Worm (Caenorhabditis elegans) whole organism, young adult: ENCODE results near the gene oops-1.

ENCODE experiments used
- B0019.2 ChIP-seq: fragments of 200-800 bp; sonication (Bioruptor generic); conservative IDR thresholded peaks from 2 replicates; pipeline ENCODE4 v1.3.6; 2022; ENCODE audit warnings: missing genetic modification reagents, missing genetic modification characterization, missing compliant biosample characterization
- B0035.1 ChIP-seq: sonication (generic microtip); optimal IDR thresholded peaks from 2 replicates; lab custom pipeline; 2016; ENCODE audit warnings: missing genetic modification characterization, mild to moderate bottlenecking, missing compliant biosample characterization, missing genotype, missing genetic modification reagents
- F22D6.2 ChIP-seq: sonication (generic microtip); optimal IDR thresholded peaks from 2 replicates; lab custom pipeline; 2016; ENCODE audit warnings: mild to moderate bottlenecking, missing genetic modification characterization, missing compliant biosample characterization
- F55B11.4 ChIP-seq: sonication (generic microtip); optimal IDR thresholded peaks from 2 replicates; lab custom pipeline; 2016; ENCODE audit warnings: missing compliant biosample characterization, missing genetic modification characterization, borderline replicate concordance; ENCODE audit not compliant: insufficient read depth
- K11D2.4 ChIP-seq: fragments of 200-800 bp; sonication (Bioruptor generic); IDR thresholded peaks from 2 replicates; pipeline ENCODE4 v1.3.6; 2022; ENCODE audit warnings: missing genetic modification reagents, missing genetic modification characterization, missing compliant biosample characterization
- K12H6.12 ChIP-seq: fragments of 200-800 bp; sonication (Bioruptor generic); optimal IDR thresholded peaks from 2 replicates; lab custom pipeline; 2018; ENCODE audit warnings: mild to moderate bottlenecking, missing genetic modification characterization, missing compliant biosample characterization
- Y56A3A.18 ChIP-seq: fragments of 200-800 bp; sonication (Bioruptor generic); IDR thresholded peaks from 2 replicates; pipeline ENCODE4 v1.3.6; 2022; ENCODE audit warnings: missing genetic modification reagents, missing genetic modification characterization, missing compliant biosample characterization
- Y67H2A.10 ChIP-seq: fragments of 200-800 bp; sonication (Bioruptor generic); conservative IDR thresholded peaks from 2 replicates; pipeline ENCODE4 v1.3.6; 2022; ENCODE audit warnings: missing genetic modification reagents, missing genetic modification characterization, missing compliant biosample characterization
- Y95B8A.8 ChIP-seq: fragments of 200-800 bp; sonication (Bioruptor generic); IDR thresholded peaks from 2 replicates; pipeline ENCODE4 v1.3.6; 2022; ENCODE audit warnings: missing genetic modification reagents, missing genetic modification characterization, missing compliant biosample characterization
- ZK185.1 ChIP-seq: sonication (generic microtip); optimal IDR thresholded peaks from 2 replicates; lab custom pipeline; 2016; ENCODE audit warnings: mild to moderate bottlenecking, missing genetic modification characterization, missing compliant biosample characterization; ENCODE audit not compliant: poor library complexity, severe bottlenecking
- atf-7 ChIP-seq: sonication (generic microtip); optimal IDR thresholded peaks from 2 replicates; lab custom pipeline; 2017; ENCODE audit warnings: mild to moderate bottlenecking, missing genetic modification characterization, missing compliant biosample characterization
- attf-5 ChIP-seq: fragments of 200-800 bp; sonication (Bioruptor generic); optimal IDR thresholded peaks from 2 replicates; lab custom pipeline; 2018; ENCODE audit warnings: mild to moderate bottlenecking, missing genetic modification characterization, missing compliant biosample characterization
- ccch-3 ChIP-seq: fragments of 200-800 bp; sonication (Bioruptor generic); optimal IDR thresholded peaks from 2 replicates; lab custom pipeline; 2018; ENCODE audit warnings: mild to moderate bottlenecking, missing genetic modification characterization, missing compliant biosample characterization
- ceh-27 ChIP-seq: fragments of 200-800 bp; sonication (Bioruptor generic); optimal IDR thresholded peaks from 2 replicates; lab custom pipeline; 2018; ENCODE audit warnings: mild to moderate bottlenecking, missing genetic modification characterization, moderate library complexity, missing compliant biosample characterization
- dox-1 ChIP-seq: fragments of 200-800 bp; sonication (Bioruptor generic); IDR thresholded peaks from 2 replicates; pipeline ENCODE4 v1.3.6; 2022; ENCODE audit warnings: missing genetic modification reagents, missing genetic modification characterization, missing compliant biosample characterization
- dpl-1 ChIP-seq: fragments of 150-350 bp; optimal IDR thresholded peaks from 2 replicates; lab custom pipeline; 2014; ENCODE audit warnings: missing biosample characterization, missing genetic modification reagents, missing genetic modification characterization
- egl-18 ChIP-seq: fragments of 200-800 bp; sonication (Bioruptor generic); IDR thresholded peaks from 2 replicates; pipeline ENCODE4 v1.3.6; 2022; ENCODE audit warnings: missing genetic modification reagents, missing genetic modification characterization, missing compliant biosample characterization
- egl-44 ChIP-seq: fragments of 200-800 bp; sonication (Bioruptor generic); IDR thresholded peaks from 2 replicates; pipeline ENCODE4 v1.3.6; 2022; ENCODE audit warnings: missing genetic modification reagents, missing genetic modification characterization, missing compliant biosample characterization
- egrh-3 ChIP-seq: fragments of 200-800 bp; sonication (Bioruptor generic); IDR thresholded peaks from 2 replicates; pipeline ENCODE4 v1.3.6; 2022; ENCODE audit warnings: missing genetic modification reagents, missing genetic modification characterization, missing compliant biosample characterization
- fkh-3 ChIP-seq: sonication (generic microtip); optimal IDR thresholded peaks from 2 replicates; lab custom pipeline; 2016; ENCODE audit warnings: mild to moderate bottlenecking, missing genetic modification characterization, missing compliant biosample characterization
- gei-17 ChIP-seq: fragments of 200-800 bp; sonication (Bioruptor generic); optimal IDR thresholded peaks from 2 replicates; lab custom pipeline; 2018; ENCODE audit warnings: mild to moderate bottlenecking, missing genetic modification characterization, missing compliant biosample characterization
- hlh-12 ChIP-seq: sonication (generic microtip); optimal IDR thresholded peaks from 2 replicates; lab custom pipeline; 2016; ENCODE audit warnings: missing genetic modification characterization, missing compliant biosample characterization
- hlh-26 ChIP-seq: fragments of 200-800 bp; sonication (Bioruptor generic); conservative IDR thresholded peaks from 2 replicates; pipeline ENCODE4 v1.3.6; 2022; ENCODE audit warnings: missing genetic modification reagents, missing genetic modification characterization, missing compliant biosample characterization
- hmg-20 ChIP-seq: fragments of 200-800 bp; sonication (Bioruptor generic); IDR thresholded peaks from 2 replicates; pipeline ENCODE4 v1.3.6; 2022; ENCODE audit warnings: missing genetic modification reagents, missing genetic modification characterization, missing compliant biosample characterization
- lag-1 ChIP-seq: fragments of 200-800 bp; sonication (Bioruptor generic); IDR thresholded peaks from 2 replicates; pipeline ENCODE4 v1.3.6; 2022; ENCODE audit warnings: missing genetic modification reagents, missing genetic modification characterization, missing compliant biosample characterization
- lin-35 ChIP-seq, 3 experiments: fragments of 150-350 bp in 2 of 3; sonication (generic microtip) in 1 of 3; optimal IDR thresholded peaks; 2 replicates each; lab custom pipeline; 2014 to 2018; ENCODE audit warnings: missing biosample characterization in 3 of 3, missing genetic modification characterization in 3 of 3, missing genetic modification reagents in 3 of 3
- lin-54 ChIP-seq: fragments of 200-800 bp; sonication (Bioruptor generic); optimal IDR thresholded peaks from 2 replicates; lab custom pipeline; 2018; ENCODE audit warnings: mild to moderate bottlenecking, missing genetic modification characterization, missing compliant biosample characterization
- lsy-27 ChIP-seq: sonication (generic microtip); optimal IDR thresholded peaks from 2 replicates; lab custom pipeline; 2017; ENCODE audit warnings: missing genetic modification characterization, mild to moderate bottlenecking, missing compliant biosample characterization, antibody characterized with exemption, missing genotype, borderline replicate concordance; ENCODE audit not compliant: insufficient read depth
- mcd-1 ChIP-seq: fragments of 200-800 bp; sonication (Bioruptor generic); IDR thresholded peaks from 2 replicates; pipeline ENCODE4 v1.3.6; 2022; ENCODE audit warnings: missing genetic modification reagents, missing genetic modification characterization, missing compliant biosample characterization
- mel-28 ChIP-seq: sonication (generic microtip); optimal IDR thresholded peaks from 2 replicates; lab custom pipeline; 2016; ENCODE audit warnings: borderline replicate concordance, mild to moderate bottlenecking, missing genetic modification characterization, missing compliant biosample characterization
- nhr-120 ChIP-seq: fragments of 200-800 bp; sonication (Bioruptor generic); IDR thresholded peaks from 2 replicates; pipeline ENCODE4 v1.3.6; 2022; ENCODE audit warnings: missing genetic modification characterization, missing compliant biosample characterization
- nhr-179 ChIP-seq: sonication (generic microtip); optimal IDR thresholded peaks from 2 replicates; lab custom pipeline; 2016; ENCODE audit warnings: mild to moderate bottlenecking, missing genetic modification characterization, missing compliant biosample characterization
- nhr-27 ChIP-seq: fragments of 200-800 bp; sonication (Bioruptor generic); optimal IDR thresholded peaks from 2 replicates; lab custom pipeline; 2018; ENCODE audit warnings: mild to moderate bottlenecking, missing genetic modification characterization, moderate library complexity, missing compliant biosample characterization
- pbrm-1 ChIP-seq: fragments of 200-800 bp; sonication (Bioruptor generic); IDR thresholded peaks from 2 replicates; pipeline ENCODE4 v1.3.6; 2022; ENCODE audit warnings: missing genetic modification reagents, missing genetic modification characterization, missing compliant biosample characterization
- snpc-1.1 ChIP-seq: sonication (generic microtip); optimal IDR thresholded peaks from 2 replicates; lab custom pipeline; 2017; ENCODE audit warnings: missing genetic modification characterization, mild to moderate bottlenecking, missing compliant biosample characterization, antibody characterized with exemption, moderate library complexity, missing genotype, missing genetic modification reagents; ENCODE audit not compliant: insufficient read depth
- snpc-3.4 ChIP-seq: sonication (generic microtip); optimal IDR thresholded peaks from 2 replicates; lab custom pipeline; 2017; ENCODE audit warnings: missing genetic modification characterization, mild to moderate bottlenecking, missing compliant biosample characterization, antibody characterized with exemption, moderate library complexity, missing genotype, missing genetic modification reagents
- snpc-4 ChIP-seq, 5 experiments: fragments of 150-350 bp in 1 of 5; sonication (generic microtip) in 4 of 5; optimal IDR thresholded peaks; 2 replicates each; lab custom pipeline; 2014 to 2018; ENCODE audit warnings: missing genetic modification characterization in 5 of 5, missing biosample characterization in 3 of 5, antibody characterized with exemption in 2 of 5, mild to moderate bottlenecking in 2 of 5, missing compliant biosample characterization in 2 of 5, missing genotype in 2 of 5, moderate library complexity in 2 of 5, missing genetic modification reagents in 1 of 5
- tlf-1 ChIP-seq: fragments of 200-800 bp; sonication (Bioruptor generic); optimal IDR thresholded peaks from 2 replicates; lab custom pipeline; 2018; ENCODE audit warnings: mild to moderate bottlenecking, missing genetic modification characterization, missing compliant biosample characterization
- unc-130 ChIP-seq: sonication (generic microtip); optimal IDR thresholded peaks from 2 replicates; lab custom pipeline; 2016; ENCODE audit warnings: missing genetic modification reagents, missing genetic modification characterization, missing compliant biosample characterization
- ztf-22 ChIP-seq: fragments of 200-800 bp; sonication (Bioruptor generic); optimal IDR thresholded peaks from 2 replicates; lab custom pipeline; 2018; ENCODE audit warnings: mild to moderate bottlenecking, missing genetic modification characterization, moderate library complexity, missing compliant biosample characterization
- ztf-28 ChIP-seq: fragments of 200-800 bp; sonication (Bioruptor generic); IDR thresholded peaks from 2 replicates; pipeline ENCODE4 v1.3.6; 2022; ENCODE audit warnings: missing genetic modification reagents, missing genetic modification characterization, missing compliant biosample characterization
- ztf-3 ChIP-seq: fragments of 200-800 bp; sonication (Bioruptor generic); optimal IDR thresholded peaks from 2 replicates; lab custom pipeline; 2018; ENCODE audit warnings: mild to moderate bottlenecking, missing genetic modification characterization, missing compliant biosample characterization
- ztf-6 ChIP-seq: fragments of 200-800 bp; sonication (Bioruptor generic); IDR thresholded peaks from 2 replicates; pipeline ENCODE4 v1.3.6; 2022; ENCODE audit warnings: missing genetic modification reagents, missing genetic modification characterization, missing compliant biosample characterization

Gene oops-1

DNA sequence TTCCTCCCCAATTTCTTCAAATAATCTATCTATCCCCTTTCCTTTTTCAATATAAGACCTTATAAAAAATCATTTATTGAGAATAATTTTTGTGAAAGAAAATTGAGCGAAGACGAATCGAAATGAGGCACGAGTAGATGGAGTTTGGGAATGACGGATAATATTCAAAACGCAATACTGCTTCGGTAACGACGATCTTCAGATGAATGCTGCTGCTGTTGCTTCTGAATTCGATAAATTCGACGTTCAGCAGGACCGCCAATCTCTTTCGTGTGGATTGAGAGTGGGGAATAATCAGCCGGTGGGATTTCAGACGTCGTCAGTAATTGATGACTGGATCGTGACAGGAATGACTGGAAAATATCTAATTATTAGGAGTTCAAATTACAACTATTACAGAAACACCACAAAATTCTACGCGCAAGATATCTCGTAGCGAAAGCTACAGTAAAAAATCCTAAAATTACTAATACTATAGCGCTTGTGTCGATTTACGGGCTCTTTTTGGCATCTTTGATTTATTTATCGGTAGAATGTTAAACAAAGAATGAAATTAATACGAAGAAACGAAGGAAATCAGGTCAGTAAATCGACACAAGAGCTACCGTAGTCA, 36.9 kb upstream of the oops-1 start (continued):
- no peak for TF ChIP-seq ccch-3
- no peak for TF ChIP-seq B0035.1
- no peak for TF ChIP-seq K12H6.12 (tag; lab: Kevin White, UChicago)
- no peak for TF ChIP-seq ceh-27 (GFP tag; lab: Kevin White, UChicago)
- TF ChIP-seq attf-5 (GFP tag; lab: Kevin White, UChicago), result no peak
- no peak for TF ChIP-seq hlh-12 (tag; lab: Kevin White, UChicago)
- TF ChIP-seq gei-17 (GFP tag; lab: Kevin White, UChicago), result no peak
- TF ChIP-seq hlh-26 (GFP tag; lab: Robert Waterston, UW), result no peak
- TF ChIP-seq F55B11.4, result no peak
- TF ChIP-seq lin-35 (GFP tag; optimal IDR thresholded peaks at IDR 0.05; lab: Kevin White, UChicago), result no peak
- TF ChIP-seq nhr-120 (GFP tag; lab: Robert Waterston, UW), result no peak
- TF ChIP-seq egrh-3 (GFP tag; lab: Robert Waterston, UW), result no peak
- TF ChIP-seq lag-1 (GFP tag; lab: Robert Waterston, UW), result no peak
- no peak for TF ChIP-seq egl-18
- TF ChIP-seq lin-54 (GFP tag; lab: Kevin White, UChicago), result no peak
- TF ChIP-seq tlf-1 (GFP tag; lab: Kevin White, UChicago), result peak; percentile 22
- TF ChIP-seq B0019.2 (GFP tag; lab: Robert Waterston, UW), result no peak
- TF ChIP-seq lsy-27 (tag; lab: Kevin White, UChicago), result no peak
- no peak for TF ChIP-seq ztf-3
- no peak for TF ChIP-seq dox-1
- TF ChIP-seq Y67H2A.10 (GFP tag; lab: Robert Waterston, UW), result no peak
- TF ChIP-seq mcd-1 (GFP tag; lab: Robert Waterston, UW), result no peak
- TF ChIP-seq Y95B8A.8 (GFP tag; lab: Robert Waterston, UW), result no peak
- no peak for TF ChIP-seq ztf-6 (GFP tag; lab: Robert Waterston, UW)
- no peak for TF ChIP-seq Y56A3A.18 (GFP tag; lab: Robert Waterston, UW)
- no peak for TF ChIP-seq snpc-3.4 (tag; lab: Kevin White, UChicago)
- no peak for TF ChIP-seq nhr-179 (tag; lab: Kevin White, UChicago)
- no peak for TF ChIP-seq egl-44 (GFP tag; lab: Robert Waterston, UW)
- TF ChIP-seq nhr-27, result no peak
- no peak for TF ChIP-seq ztf-22 (GFP tag; lab: Kevin White, UChicago)
- no peak for TF ChIP-seq atf-7 (tag; lab: Kevin White, UChicago)
- no peak for TF ChIP-seq hmg-20 (GFP tag; lab: Robert Waterston, UW)
- TF ChIP-seq fkh-3 (tag; lab: Kevin White, UChicago), result no peak
- TF ChIP-seq K11D2.4 (GFP tag; lab: Robert Waterston, UW), result no peak
- TF ChIP-seq ztf-28 (GFP tag; lab: Robert Waterston, UW), result no peak
- TF ChIP-seq snpc-4 (GFP tag; optimal IDR thresholded peaks at IDR 0.05; lab: Kevin White, UChicago), result no peak
- peak in 1 of 4 experiments; percentile 83 for TF ChIP-seq snpc-4 (tag; optimal IDR thresholded peaks at IDR 0.05; lab: Kevin White, UChicago)
- TF ChIP-seq mel-28 (tag; lab: Kevin White, UChicago), result no peak
- no peak for TF ChIP-seq ZK185.1
- TF ChIP-seq F22D6.2 (tag; lab: Kevin White, UChicago), result no peak
- TF ChIP-seq pbrm-1, result 0 out of 2 replicates have a peak, but pooled peaks have one; percentile 40
- no peak for TF ChIP-seq dpl-1 (GFP tag; lab: Kevin White, UChicago)
- no peak for TF ChIP-seq snpc-1.1 (tag; lab: Kevin White, UChicago)
- no peak for TF ChIP-seq unc-130 (GFP tag; lab: Kevin White, UChicago)
